Fruit fly (Drosophila melanogaster) S2 (cell line): ENCODE measurements around the gene CG14820.

ENCODE experiments used
- CG8478 ChIP-seq: fragments of >200 bp; optimal IDR thresholded peaks from 2 replicates; lab custom pipeline; 2018
- CTCF ChIP-seq, 2 experiments: fragments of >200 bp; optimal IDR thresholded peaks; 2 replicates each; lab custom pipeline; 2018

CG14820 gene

DNA sequence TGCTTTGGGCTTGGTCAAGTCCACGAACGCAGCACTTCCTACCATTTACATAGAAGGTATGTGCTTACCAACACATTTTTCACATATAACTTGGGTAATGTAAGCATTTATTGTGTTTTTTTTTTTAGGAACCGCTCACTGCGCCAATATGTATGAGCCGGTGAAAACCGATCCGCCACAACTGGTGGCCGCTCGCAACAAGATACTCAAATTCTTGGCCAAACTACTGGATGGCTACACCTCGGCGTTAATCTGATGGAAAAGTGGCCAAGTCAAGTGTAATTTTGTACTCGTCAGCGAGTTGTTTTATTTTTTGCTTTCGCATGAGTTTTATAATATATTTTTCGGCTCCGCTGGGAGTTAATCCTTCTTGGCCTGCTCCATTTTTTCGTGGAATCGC, 38.6 kb downstream of the CG14820 start:
- TF ChIP-seq CTCF (optimal IDR thresholded peaks at IDR 0.05; lab: Kevin White, UChicago) (no peak), CG8478 (no peak)

DNA sequence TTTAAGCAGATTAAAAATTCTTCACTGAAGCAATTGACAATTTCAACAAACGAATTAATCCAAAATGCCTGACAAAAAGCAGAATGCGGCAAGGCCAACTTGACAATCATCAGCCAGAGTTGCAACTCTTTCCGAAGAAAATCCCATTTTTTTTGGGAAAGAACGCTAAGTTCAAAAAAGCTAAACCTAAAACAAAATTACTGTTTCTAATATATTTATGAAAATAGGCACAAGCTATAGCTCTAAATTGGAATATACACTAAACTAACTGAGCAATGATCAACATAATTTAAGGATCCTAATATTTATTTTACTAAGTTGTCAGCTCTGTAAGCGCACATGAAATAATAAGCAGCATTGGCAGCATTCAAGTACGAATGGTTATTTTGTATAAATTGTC, 39.6 kb downstream of the CG14820 start, which contains the start of gene CG10063:
CG10063 (minus strand) TSS at position 101 of the 400 bp plus-strand sequence.
- no peak for TF ChIP-seq CG8478

DNA sequence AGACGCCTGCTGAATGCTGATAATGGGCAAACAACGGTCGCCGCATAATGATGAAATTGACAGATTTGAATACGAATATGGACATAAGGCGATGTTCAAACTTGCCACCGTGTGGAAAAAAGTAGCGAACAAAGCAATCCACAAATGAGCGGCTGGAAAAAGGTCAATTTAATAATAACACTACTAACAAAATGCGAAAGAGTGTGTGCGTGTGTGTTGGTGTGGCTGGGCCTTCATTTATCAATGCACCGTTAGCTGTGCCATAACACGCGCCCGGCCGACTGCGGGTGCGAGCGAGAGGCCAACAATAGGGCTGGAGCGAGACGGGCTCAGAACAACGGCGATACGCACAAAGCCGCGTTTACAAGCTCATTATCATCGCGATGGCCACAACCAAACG, 43.1 kb downstream of the CG14820 start:
- no peak for TF ChIP-seq CG8478
- no peak for TF ChIP-seq CTCF (optimal IDR thresholded peaks at IDR 0.05; lab: Kevin White, UChicago)

DNA sequence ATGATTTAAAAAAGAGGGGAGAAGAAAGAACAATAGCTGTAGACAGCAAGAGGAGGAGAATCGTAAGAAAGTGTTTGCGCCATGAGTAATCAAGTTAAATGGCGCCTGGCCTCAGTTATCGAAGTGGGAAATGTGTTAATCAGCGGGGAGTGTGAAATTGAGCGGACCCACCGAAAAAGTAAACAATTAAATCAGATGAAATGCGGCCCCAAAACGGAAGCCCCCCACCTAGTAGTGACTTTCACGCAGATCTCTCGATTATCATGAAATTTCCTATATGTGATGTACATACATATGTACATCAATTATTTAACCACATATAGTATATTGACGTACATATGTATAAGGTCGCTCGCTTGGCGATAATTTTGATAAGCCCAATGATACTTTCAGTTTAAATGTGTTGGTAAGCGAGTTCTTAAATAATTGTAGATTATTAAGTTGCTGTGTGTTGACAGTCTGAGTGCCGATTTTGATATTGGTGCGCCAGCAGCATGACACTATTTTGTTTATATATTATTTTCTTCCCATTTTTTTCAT, 43.9 kb downstream of the CG14820 start:
- no peak for TF ChIP-seq CTCF (optimal IDR thresholded peaks at IDR 0.05; lab: Kevin White, UChicago)
- TF ChIP-seq CG8478: no peak

DNA sequence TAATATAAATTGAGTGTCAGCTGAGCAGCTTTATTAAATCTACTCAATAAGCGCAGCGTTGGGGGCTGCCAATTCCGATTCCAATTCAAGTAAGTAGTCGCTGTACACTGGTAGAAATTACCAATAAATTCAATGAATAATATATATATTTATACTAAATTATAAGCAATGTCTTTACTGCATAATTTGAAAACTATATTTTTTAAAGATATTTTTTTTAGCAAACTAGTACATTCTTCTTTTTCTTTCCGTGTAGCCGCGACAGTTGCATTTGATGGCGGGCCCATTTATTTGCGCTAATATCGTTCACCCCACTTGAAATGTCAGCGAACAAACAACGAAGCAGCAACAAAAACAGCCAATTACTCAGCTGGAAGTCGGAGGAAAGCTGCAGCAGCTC, 44.7 kb downstream of the CG14820 start:
- no peak for TF ChIP-seq CTCF (optimal IDR thresholded peaks at IDR 0.05; lab: Kevin White, UChicago)

DNA sequence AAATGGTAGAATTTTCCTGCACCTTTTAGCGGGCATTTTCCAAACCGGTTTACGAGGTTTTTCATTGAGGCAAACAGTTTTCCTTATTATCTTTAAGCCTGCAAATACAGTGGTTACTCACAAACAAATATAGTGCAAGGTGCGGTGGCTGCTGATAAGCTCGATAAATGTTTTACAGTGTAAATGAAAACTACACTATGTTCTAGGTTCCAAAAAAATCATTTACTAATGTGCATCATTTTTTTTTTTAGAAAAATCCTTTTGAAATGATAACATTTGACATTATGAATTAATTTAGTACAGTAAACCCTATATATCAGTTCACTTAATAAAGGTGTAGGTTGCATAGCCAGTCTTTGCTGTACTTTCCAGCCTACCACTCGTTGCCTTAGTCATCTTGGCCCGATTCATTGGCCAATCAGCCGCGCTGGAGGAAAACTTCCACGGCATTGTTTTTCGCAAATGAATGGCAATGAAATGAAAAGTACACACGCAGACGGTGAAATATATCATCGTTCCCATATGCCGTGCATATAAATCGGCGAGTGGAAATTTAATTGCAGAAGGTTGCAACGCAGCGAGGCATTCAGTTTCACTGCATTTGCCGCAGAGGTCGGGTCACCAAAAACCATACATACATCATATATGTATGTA, 45.4 kb downstream of the CG14820 start:
- no peak for TF ChIP-seq CTCF (optimal IDR thresholded peaks at IDR 0.05; lab: Kevin White, UChicago)
- no peak for TF ChIP-seq CG8478

DNA sequence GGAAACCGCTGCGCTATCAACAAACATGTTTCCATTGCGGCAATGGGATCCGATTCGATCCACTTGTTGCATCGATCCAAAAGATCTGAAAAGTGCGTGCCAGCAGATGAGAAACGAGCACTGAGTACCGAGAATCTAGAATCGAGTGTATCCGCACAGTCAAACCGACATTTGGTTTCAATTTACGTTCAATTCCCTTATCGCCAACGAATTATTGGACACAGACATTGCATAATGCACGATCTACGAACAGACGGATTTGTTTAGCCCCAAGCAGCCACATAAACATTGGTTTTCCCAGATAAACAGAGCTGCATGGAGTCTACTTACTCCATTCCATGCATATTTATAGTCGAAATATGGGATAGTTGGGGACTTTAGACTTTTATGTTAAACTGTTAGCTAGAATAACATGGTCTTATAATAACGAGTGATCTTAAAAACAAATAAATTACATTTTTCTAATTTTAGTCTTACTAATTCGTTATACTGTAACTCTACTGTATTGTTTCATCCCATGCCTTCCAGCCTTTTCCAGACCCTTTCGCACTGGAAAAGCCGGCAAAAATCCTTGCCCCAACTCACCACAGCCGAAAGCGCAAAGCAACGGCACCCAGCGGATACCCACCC, 46.1 kb downstream of the CG14820 start:
- no peak for TF ChIP-seq CG8478
- no peak for TF ChIP-seq CTCF (optimal IDR thresholded peaks at IDR 0.05; lab: Kevin White, UChicago)

DNA sequence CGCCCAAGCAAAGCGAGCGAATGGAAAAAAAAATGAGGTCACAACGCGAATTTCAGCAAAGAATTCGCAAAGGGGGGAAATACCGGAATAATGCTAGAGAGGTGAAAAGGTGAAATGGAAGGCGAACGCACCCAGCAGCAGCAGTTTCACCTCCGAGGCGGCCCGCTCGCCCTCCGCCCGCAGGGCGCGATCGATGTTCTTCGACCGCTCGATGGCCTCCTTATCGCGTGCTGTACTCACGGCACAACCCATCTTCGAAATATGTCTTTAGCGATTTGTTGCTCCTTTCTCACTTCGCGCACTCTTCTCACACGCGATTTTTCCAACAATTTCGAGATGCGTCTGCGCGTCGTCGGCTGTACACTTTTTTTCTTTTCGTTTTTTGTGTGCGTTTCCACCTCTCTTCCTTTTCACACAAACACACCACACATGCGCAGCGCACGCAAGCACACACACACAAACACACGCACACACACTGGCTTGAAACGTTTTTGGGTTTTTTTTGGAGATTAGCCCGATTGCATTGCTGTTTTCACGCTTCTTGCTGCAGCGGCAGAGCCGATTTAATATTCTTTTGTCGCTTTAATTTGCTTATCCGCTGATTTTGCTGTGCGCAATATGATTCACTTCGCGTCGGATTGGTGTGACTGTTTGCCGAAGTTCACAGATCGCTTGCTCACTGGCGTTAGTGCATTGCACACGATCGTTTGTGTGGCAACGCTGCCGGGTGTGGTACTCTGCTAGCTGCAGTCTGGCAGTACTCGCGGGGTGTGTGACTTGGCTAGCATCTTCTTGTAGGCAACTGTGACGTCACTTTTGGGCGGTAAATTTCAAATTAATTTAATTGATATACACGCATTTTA, 46.9 kb downstream of the CG14820 start, which contains the start of gene Galphai:
Galphai (minus strand) TSS at position 658 of the 863 bp plus-strand sequence.
- TF ChIP-seq CG8478 (no peak), CTCF (optimal IDR thresholded peaks at IDR 0.05; lab: Kevin White, UChicago) (peak; percentile 76)

DNA sequence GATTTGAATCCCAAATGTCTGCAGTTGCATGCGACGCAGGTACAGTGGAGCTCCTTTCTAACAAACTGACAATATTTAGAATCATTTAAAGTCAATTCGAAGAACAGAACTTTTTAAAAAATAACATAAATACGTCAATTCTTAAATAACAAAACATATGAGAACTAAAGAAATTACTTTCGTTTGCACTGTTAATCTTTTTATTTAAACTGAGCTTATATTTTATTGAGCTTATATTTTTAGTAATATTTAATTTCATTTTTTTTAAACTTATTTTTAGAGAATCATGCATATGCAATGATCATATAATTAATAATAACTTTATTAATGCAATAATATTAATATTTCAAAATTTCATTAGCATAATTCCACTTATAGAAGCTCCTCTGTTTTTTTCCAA, 47.8 kb downstream of the CG14820 start:
- TF ChIP-seq CTCF (optimal IDR thresholded peaks at IDR 0.05; lab: Kevin White, UChicago) (no peak), CG8478 (no peak)

DNA sequence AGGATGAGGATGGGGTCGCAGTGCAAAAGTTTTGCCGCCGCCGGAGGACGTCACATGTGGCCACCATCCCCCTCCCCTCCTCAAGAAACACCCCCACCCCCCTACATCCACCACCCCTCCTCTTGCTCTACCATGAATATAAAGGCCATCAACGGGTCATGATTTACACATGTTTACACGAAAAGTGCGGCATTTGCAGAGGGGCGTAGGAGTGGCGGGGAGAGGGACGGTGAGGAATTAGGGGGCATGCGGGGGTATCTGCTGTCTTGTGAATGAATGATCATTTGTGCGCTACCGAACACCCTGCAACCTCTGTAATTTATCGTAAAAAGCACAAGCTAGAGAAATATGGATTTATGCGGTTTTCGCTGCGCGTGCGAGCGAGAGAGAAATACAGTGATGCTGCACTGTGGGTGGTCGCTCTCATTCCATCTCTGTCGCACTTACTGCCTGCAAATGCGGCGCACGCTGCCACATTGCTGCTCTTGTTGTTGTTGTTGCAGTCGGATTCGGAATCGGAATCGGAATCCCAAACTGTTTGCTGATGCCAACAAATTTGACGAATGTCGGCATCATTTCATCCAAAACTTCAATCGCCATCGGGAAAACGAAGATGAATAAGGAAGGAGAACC, 48.5 kb downstream of the CG14820 start:
- TF ChIP-seq CG8478 (no peak), CTCF (optimal IDR thresholded peaks at IDR 0.05; lab: Kevin White, UChicago) (no peak)

DNA sequence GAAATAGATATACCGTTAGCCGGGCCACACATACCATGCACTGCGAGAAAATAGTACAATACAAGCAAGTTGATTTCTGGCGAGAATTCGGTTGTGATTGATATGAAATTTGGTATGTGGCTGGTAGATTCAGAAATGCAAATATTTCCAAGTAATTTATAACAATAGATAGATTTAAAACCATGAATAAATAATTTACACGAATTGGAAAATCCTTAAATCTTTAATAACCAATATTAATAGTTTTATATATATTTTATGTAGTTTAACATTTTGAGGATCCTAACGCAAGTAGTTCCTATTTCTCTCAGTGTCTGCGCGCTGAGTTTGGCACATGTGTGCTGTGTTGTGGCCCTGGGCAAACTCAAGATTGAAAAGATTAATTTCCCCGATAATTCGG, 49.1 kb downstream of the CG14820 start:
- no peak for TF ChIP-seq CG8478
- no peak for TF ChIP-seq CTCF (optimal IDR thresholded peaks at IDR 0.05; lab: Kevin White, UChicago)
